Worm (Caenorhabditis elegans) whole organism, late embryonic: ENCODE results near the gene slc-28.1.

Experiments used
- C08G9.2 ChIP-seq: sonication (generic microtip); optimal IDR thresholded peaks from 2 replicates; lab custom pipeline; 2016; ENCODE audit warnings: mild to moderate bottlenecking, missing genetic modification characterization, moderate library complexity, missing compliant biosample characterization
- C38D4.7 ChIP-seq: fragments of 200-800 bp; sonication (Bioruptor generic); optimal IDR thresholded peaks from 2 replicates; lab custom pipeline; 2018; ENCODE audit warnings: mild to moderate bottlenecking, missing genetic modification characterization, moderate library complexity, missing compliant biosample characterization
- F13H6.1 ChIP-seq: sonication (generic microtip); optimal IDR thresholded peaks from 2 replicates; lab custom pipeline; 2016; ENCODE audit warnings: missing genetic modification characterization, missing compliant biosample characterization
- K02D7.2 ChIP-seq: sonication (generic microtip); optimal IDR thresholded peaks from 2 replicates; lab custom pipeline; 2017; ENCODE audit warnings: mild to moderate bottlenecking, missing genetic modification characterization, missing compliant biosample characterization
- K09A11.1 ChIP-seq: sonication (generic microtip); optimal IDR thresholded peaks from 2 replicates; lab custom pipeline; 2017; ENCODE audit warnings: antibody characterized with exemption, mild to moderate bottlenecking, missing genetic modification characterization, missing compliant biosample characterization; ENCODE audit not compliant: insufficient read depth
- ceh-14 ChIP-seq: sonication (generic microtip); optimal IDR thresholded peaks from 2 replicates; lab custom pipeline; 2016; ENCODE audit warnings: missing genotype, missing genetic modification characterization, missing compliant biosample characterization
- ceh-18 ChIP-seq: sonication (generic microtip); optimal IDR thresholded peaks from 2 replicates; lab custom pipeline; 2016; ENCODE audit warnings: missing genetic modification characterization, missing compliant biosample characterization
- ceh-19 ChIP-seq: fragments of 200-800 bp; sonication (Bioruptor generic); optimal IDR thresholded peaks from 2 replicates; lab custom pipeline; 2018; ENCODE audit warnings: mild to moderate bottlenecking, missing genetic modification characterization, missing compliant biosample characterization
- ceh-2 ChIP-seq: sonication (generic microtip); optimal IDR thresholded peaks from 2 replicates; lab custom pipeline; 2016; ENCODE audit warnings: missing genotype, missing genetic modification characterization, missing compliant biosample characterization
- ceh-22 ChIP-seq: sonication (generic microtip); optimal IDR thresholded peaks from 2 replicates; lab custom pipeline; 2017; ENCODE audit warnings: missing biosample characterization, missing genetic modification characterization
- ceh-34 ChIP-seq: sonication (generic microtip); optimal IDR thresholded peaks from 2 replicates; lab custom pipeline; 2016; ENCODE audit warnings: mild to moderate bottlenecking, missing genetic modification characterization, missing compliant biosample characterization
- ceh-45 ChIP-seq: fragments of 200-800 bp; sonication (Bioruptor generic); IDR thresholded peaks from 2 replicates; pipeline ENCODE4 v1.3.6; 2022; ENCODE audit warnings: missing genetic modification reagents, missing genetic modification characterization, missing compliant biosample characterization
- ceh-48 ChIP-seq: sonication (generic microtip); optimal IDR thresholded peaks from 2 replicates; lab custom pipeline; 2016; ENCODE audit warnings: missing genetic modification characterization, inconsistent platforms, missing compliant biosample characterization
- ceh-6 ChIP-seq: fragments of 200-800 bp; sonication (Bioruptor generic); optimal IDR thresholded peaks from 2 replicates; lab custom pipeline; 2018; ENCODE audit warnings: mild to moderate bottlenecking, missing genetic modification characterization, missing compliant biosample characterization
- ceh-9 ChIP-seq: sonication (generic microtip); optimal IDR thresholded peaks from 2 replicates; lab custom pipeline; 2016; ENCODE audit warnings: mild to moderate bottlenecking, missing genetic modification characterization, inconsistent platforms, missing compliant biosample characterization
- dve-1 ChIP-seq: sonication (generic microtip); optimal IDR thresholded peaks from 2 replicates; lab custom pipeline; 2017; ENCODE audit warnings: antibody characterized with exemption, mild to moderate bottlenecking, missing genetic modification characterization, missing compliant biosample characterization
- eyg-1 ChIP-seq: sonication (generic microtip); optimal IDR thresholded peaks from 2 replicates; lab custom pipeline; 2016; ENCODE audit warnings: missing genotype, missing genetic modification characterization, missing compliant biosample characterization
- fkh-10 ChIP-seq: fragments of 150-350 bp; optimal IDR thresholded peaks from 2 replicates; lab custom pipeline; 2014; ENCODE audit warnings: missing biosample characterization, missing genetic modification reagents, missing genetic modification characterization
- fkh-6 ChIP-seq: sonication (generic microtip); optimal IDR thresholded peaks from 2 replicates; lab custom pipeline; 2016; ENCODE audit warnings: missing genetic modification characterization, missing compliant biosample characterization
- gmeb-2 ChIP-seq: sonication (generic microtip); optimal IDR thresholded peaks from 2 replicates; lab custom pipeline; 2016; ENCODE audit warnings: missing genetic modification characterization, inconsistent platforms, missing compliant biosample characterization
- hlh-15 ChIP-seq: sonication (generic microtip); optimal IDR thresholded peaks from 2 replicates; lab custom pipeline; 2016; ENCODE audit warnings: missing genetic modification characterization, missing compliant biosample characterization
- hlh-30 ChIP-seq: sonication (generic microtip); optimal IDR thresholded peaks from 2 replicates; lab custom pipeline; 2017; ENCODE audit warnings: antibody characterized with exemption, missing genetic modification characterization, missing compliant biosample characterization; ENCODE audit not compliant: insufficient read depth
- madf-2 ChIP-seq: sonication (generic microtip); optimal IDR thresholded peaks from 2 replicates; lab custom pipeline; 2017; ENCODE audit warnings: missing genetic modification characterization, missing compliant biosample characterization
- nfya-1 ChIP-seq: sonication (generic microtip); optimal IDR thresholded peaks from 2 replicates; lab custom pipeline; 2017; ENCODE audit warnings: missing genetic modification characterization, mild to moderate bottlenecking, missing compliant biosample characterization, antibody characterized with exemption, moderate library complexity
- nhr-232 ChIP-seq: sonication (generic microtip); optimal IDR thresholded peaks from 2 replicates; lab custom pipeline; 2016; ENCODE audit warnings: missing genetic modification characterization, missing compliant biosample characterization
- odd-2 ChIP-seq: sonication (generic microtip); optimal IDR thresholded peaks from 2 replicates; lab custom pipeline; 2017; ENCODE audit warnings: antibody characterized with exemption, mild to moderate bottlenecking, missing genetic modification characterization, missing compliant biosample characterization
- pax-1 ChIP-seq: fragments of 150-350 bp; optimal IDR thresholded peaks from 2 replicates; lab custom pipeline; 2014; ENCODE audit warnings: missing biosample characterization, missing genetic modification characterization
- pha-2 ChIP-seq: sonication (generic microtip); optimal IDR thresholded peaks from 2 replicates; lab custom pipeline; 2017; ENCODE audit warnings: mild to moderate bottlenecking, missing genetic modification characterization, missing compliant biosample characterization
- pha-4 ChIP-seq: fragments of 150-350 bp; optimal IDR thresholded peaks from 2 replicates; lab custom pipeline; 2018; ENCODE audit warnings: missing biosample characterization, missing genetic modification reagents, missing genetic modification characterization
- pros-1 ChIP-seq: fragments of 150-350 bp; optimal IDR thresholded peaks from 2 replicates; lab custom pipeline; 2014; ENCODE audit warnings: missing biosample characterization, missing genetic modification reagents, missing genetic modification characterization
- rnt-1 ChIP-seq: sonication (generic microtip); optimal IDR thresholded peaks from 2 replicates; lab custom pipeline; 2016; ENCODE audit warnings: missing genetic modification characterization, missing compliant biosample characterization
- syd-9 ChIP-seq: sonication (generic microtip); optimal IDR thresholded peaks from 2 replicates; lab custom pipeline; 2016; ENCODE audit warnings: mild to moderate bottlenecking, missing genetic modification characterization, moderate library complexity, missing compliant biosample characterization
- tbx-2 ChIP-seq: sonication (generic microtip); optimal IDR thresholded peaks from 2 replicates; lab custom pipeline; 2016; ENCODE audit warnings: missing genetic modification characterization, missing compliant biosample characterization
- tbx-7 ChIP-seq: sonication (generic microtip); optimal IDR thresholded peaks from 2 replicates; lab custom pipeline; 2016; ENCODE audit warnings: missing genotype, missing genetic modification characterization, missing compliant biosample characterization
- ttx-3 ChIP-seq: sonication (generic microtip); optimal IDR thresholded peaks from 2 replicates; lab custom pipeline; 2016; ENCODE audit warnings: missing genetic modification reagents, missing genetic modification characterization, missing compliant biosample characterization
- unc-42 ChIP-seq: sonication (generic microtip); optimal IDR thresholded peaks from 2 replicates; lab custom pipeline; 2016; ENCODE audit warnings: missing genotype, missing genetic modification characterization, missing compliant biosample characterization
- unc-55 ChIP-seq: sonication (generic microtip); optimal IDR thresholded peaks from 2 replicates; lab custom pipeline; 2017; ENCODE audit warnings: missing biosample characterization, missing genetic modification reagents, missing genetic modification characterization
- unc-86 ChIP-seq: sonication (generic microtip); optimal IDR thresholded peaks from 2 replicates; lab custom pipeline; 2016; ENCODE audit warnings: missing genetic modification characterization, missing compliant biosample characterization
- zip-5 ChIP-seq: sonication (generic microtip); optimal IDR thresholded peaks from 2 replicates; lab custom pipeline; 2016; ENCODE audit warnings: missing genetic modification characterization, missing compliant biosample characterization

The slc-28.1 gene

ce11 chrV:3477496-3477895 is 13.9 kb downstream of the slc-28.1 start, which contains the start of gene srbc-31:
Gene srbc-31, minus strand, starts transcription at chrV:3477596.
- TF ChIP-seq madf-2 (tag; lab: Kevin White, UChicago), result no peak
- TF ChIP-seq ceh-22 (tag; lab: Kevin White, UChicago), result no peak
- no peak for TF ChIP-seq ceh-48 (tag; lab: Kevin White, UChicago)
- TF ChIP-seq eyg-1 (tag; lab: Kevin White, UChicago), result no peak
- no peak for TF ChIP-seq unc-55
- TF ChIP-seq K02D7.2, result no peak
- TF ChIP-seq tbx-7 (tag; lab: Kevin White, UChicago), result no peak

ce11 chrV:3480346-3480745 is 16.7 kb downstream of the slc-28.1 start, which contains the start of gene srbc-30:
Gene srbc-30, minus strand, starts transcription at chrV:3480446.
- TF ChIP-seq madf-2 (tag; lab: Kevin White, UChicago), result no peak
- TF ChIP-seq ceh-45 (GFP tag; lab: Robert Waterston, UW), result no peak
- TF ChIP-seq hlh-30 (tag; lab: Kevin White, UChicago), result no peak
- TF ChIP-seq pros-1 (tag; lab: Kevin White, UChicago), result no peak

ce11 chrV:3482550-3483002 is 19.0 kb downstream of the slc-28.1 start, which contains the start of gene lys-7:
Gene lys-7, minus strand, starts transcription at chrV:3482600.
- no peak for TF ChIP-seq odd-2 (tag; lab: Kevin White, UChicago)
- TF ChIP-seq nfya-1 (tag; lab: Kevin White, UChicago), result no peak
- no peak for TF ChIP-seq K09A11.1
- TF ChIP-seq gmeb-2 (tag; lab: Kevin White, UChicago), result no peak
- TF ChIP-seq unc-55, result no peak
- TF ChIP-seq ceh-18 (tag; lab: Kevin White, UChicago), result no peak
- no peak for TF ChIP-seq C08G9.2 (tag; lab: Kevin White, UChicago)
- no peak for TF ChIP-seq ceh-6 (GFP tag; lab: Kevin White, UChicago)
- no peak for TF ChIP-seq dve-1 (tag; lab: Kevin White, UChicago)
- TF ChIP-seq tbx-2 (tag; lab: Kevin White, UChicago), result no peak
- TF ChIP-seq unc-86 (tag; lab: Kevin White, UChicago), result no peak
- no peak for TF ChIP-seq ceh-48 (tag; lab: Kevin White, UChicago)
- TF ChIP-seq fkh-6 (tag; lab: Kevin White, UChicago), result no peak
- no peak for TF ChIP-seq ceh-9
- no peak for TF ChIP-seq rnt-1 (tag; lab: Kevin White, UChicago)

- TF ChIP-seq ceh-2 (tag; lab: Kevin White, UChicago) (no peak), pax-1 (tag; lab: Kevin White, UChicago) (no peak), ceh-14 (tag; lab: Kevin White, UChicago) (no peak), unc-42 (tag; lab: Kevin White, UChicago) (no peak), eyg-1 (tag; lab: Kevin White, UChicago) (no peak), hlh-15 (tag; lab: Kevin White, UChicago) (no peak), fkh-10 (GFP tag; lab: Kevin White, UChicago) (no peak), ttx-3 (tag; lab: Kevin White, UChicago) (no peak), zip-5 (tag; lab: Kevin White, UChicago) (no peak)
- TF ChIP-seq, all 69 proteins: peak for 0
Measured at ce11 chrV:3484702-3485101, 21.1 kb downstream of the slc-28.1 start, which contains the start of gene srbc-33. Gene srbc-33, minus strand, starts transcription at chrV:3484802.

ce11 chrV:3486857-3487256 is 23.2 kb downstream of the slc-28.1 start, which contains the start of gene srbc-32:
Gene srbc-32, minus strand, starts transcription at chrV:3486957.
- no peak for TF ChIP-seq pax-1 (tag; lab: Kevin White, UChicago)
- TF ChIP-seq ceh-9, result no peak
- no peak for TF ChIP-seq C38D4.7 (GFP tag; lab: Kevin White, UChicago)
- TF ChIP-seq nfya-1 (tag; lab: Kevin White, UChicago), result no peak
- TF ChIP-seq hlh-30 (tag; lab: Kevin White, UChicago), result no peak
- no peak for TF ChIP-seq pha-4 (tag; lab: Kevin White, UChicago)
- TF ChIP-seq ceh-19 (GFP tag; lab: Kevin White, UChicago), result no peak
- no peak for TF ChIP-seq ceh-34 (tag; lab: Kevin White, UChicago)
- TF ChIP-seq syd-9 (tag; lab: Kevin White, UChicago), result no peak
- TF ChIP-seq gmeb-2 (tag; lab: Kevin White, UChicago), result no peak
- no peak for TF ChIP-seq F13H6.1
- TF ChIP-seq pha-2, result no peak
- no peak for TF ChIP-seq nhr-232
